Fruit fly (Drosophila melanogaster): ENCODE results near the gene CG11986.

Gene CG11986

DNA sequence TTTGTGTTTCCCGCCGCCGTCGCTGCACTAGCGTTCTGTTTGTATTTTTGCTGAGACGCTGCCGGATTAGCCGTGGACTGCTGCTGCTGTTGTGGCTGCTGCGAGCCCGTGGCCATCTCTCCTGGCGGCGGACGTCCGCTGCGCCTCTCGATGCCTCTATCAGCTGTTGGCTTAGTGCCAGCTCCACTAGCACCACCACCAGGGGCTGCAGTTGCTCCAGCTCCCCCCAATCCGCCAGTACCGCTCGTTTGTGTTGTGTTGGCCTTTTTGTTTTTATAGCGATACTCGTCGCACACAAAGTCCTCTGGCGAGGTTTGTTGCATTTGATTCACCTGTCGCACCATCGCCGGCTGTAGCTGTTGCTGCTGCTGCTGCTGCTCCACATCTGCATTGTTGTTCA, 4.6 kb upstream of the CG11986 start:
- TF ChIP-seq Myc (optimal IDR thresholded peaks at IDR 0.05) (no peak), psq (optimal IDR thresholded peaks at IDR 0.05) (no peak)

DNA sequence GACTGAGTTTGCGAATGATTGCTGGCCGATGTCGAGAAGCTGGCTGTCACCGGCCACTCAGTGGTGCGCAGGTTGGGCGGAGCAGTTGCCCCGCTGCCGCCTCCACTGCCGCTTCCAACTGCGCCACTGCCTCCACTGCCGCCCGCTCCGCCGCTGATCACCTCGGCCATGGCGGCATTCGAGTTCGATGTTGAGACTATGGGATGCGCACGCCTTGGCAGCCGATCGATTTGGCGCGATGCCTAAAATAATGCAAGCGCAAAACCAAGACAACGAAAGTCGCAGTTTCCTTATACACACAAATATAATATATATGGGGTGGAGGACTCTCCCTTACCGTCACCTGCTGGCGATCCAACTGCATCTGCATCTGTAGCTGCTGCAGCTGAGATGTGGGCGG, 3.5 kb upstream of the CG11986 start:
- TF ChIP-seq h (optimal IDR thresholded peaks at IDR 0.05), result no peak
- no peak for TF ChIP-seq Sin3A (optimal IDR thresholded peaks at IDR 0.05)
- TF ChIP-seq Myc (optimal IDR thresholded peaks at IDR 0.05), result no peak
- no peak for TF ChIP-seq insv (optimal IDR thresholded peaks at IDR 0.05)

DNA sequence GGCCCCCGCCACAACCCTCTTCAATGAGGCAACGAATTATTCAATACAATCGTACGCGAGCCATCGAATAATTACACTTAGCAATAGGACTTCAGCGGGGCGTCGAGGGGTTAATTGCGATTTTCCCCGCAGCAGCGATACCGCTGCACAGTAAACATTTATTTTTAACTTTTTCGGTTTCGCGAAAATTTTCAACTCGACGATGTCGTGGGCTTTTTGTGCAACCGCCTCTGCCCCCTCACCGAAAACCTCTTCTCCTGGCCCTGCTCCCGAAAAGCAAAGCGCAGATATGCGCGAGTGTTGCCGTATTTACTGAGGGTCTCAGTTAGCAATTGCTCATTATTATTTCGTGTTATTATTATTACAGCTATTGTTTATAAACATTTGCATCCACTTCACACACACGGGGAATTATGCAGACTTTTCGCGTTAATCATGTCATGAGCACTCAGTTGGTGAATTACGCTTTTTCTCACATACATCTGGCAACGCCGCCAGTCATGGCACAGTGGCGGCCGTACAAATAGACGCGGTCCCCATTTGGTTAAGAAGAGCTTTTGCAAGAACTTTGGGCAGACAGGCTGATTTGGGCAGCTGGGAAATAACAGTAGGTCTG, 1.4 kb upstream of the CG11986 start:
- TF ChIP-seq insv (optimal IDR thresholded peaks at IDR 0.05) (no peak), psq (optimal IDR thresholded peaks at IDR 0.05) (no peak), h (optimal IDR thresholded peaks at IDR 0.05) (no peak), Sin3A (optimal IDR thresholded peaks at IDR 0.05) (no peak), ttk (optimal IDR thresholded peaks at IDR 0.05) (no peak), Myc (optimal IDR thresholded peaks at IDR 0.05) (no peak)

DNA sequence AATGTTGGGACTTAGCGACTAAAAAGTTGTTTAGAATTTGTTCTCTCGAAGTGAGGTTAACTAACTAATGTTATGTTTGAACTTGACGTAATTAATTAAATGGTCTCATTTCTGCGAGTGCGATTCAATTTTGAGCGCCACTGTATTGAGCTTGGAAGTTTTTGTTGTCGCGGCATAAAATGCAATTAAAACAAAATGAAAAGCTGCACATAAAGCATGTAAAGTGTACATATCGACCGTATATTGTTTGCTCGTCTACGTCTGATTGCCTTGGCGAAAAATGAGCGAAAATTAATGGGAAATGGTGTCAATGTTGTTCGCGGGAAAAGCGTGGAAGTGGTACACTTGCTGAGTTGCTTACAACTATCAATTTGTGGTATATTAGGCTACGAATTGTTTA, 1.6 kb downstream of the CG11986 start:
- no peak for TF ChIP-seq h (optimal IDR thresholded peaks at IDR 0.05)
- TF ChIP-seq Sin3A (optimal IDR thresholded peaks at IDR 0.05), result no peak
- no peak for TF ChIP-seq insv (optimal IDR thresholded peaks at IDR 0.05)
- no peak for TF ChIP-seq ttk (optimal IDR thresholded peaks at IDR 0.05)
- TF ChIP-seq psq (optimal IDR thresholded peaks at IDR 0.05), result no peak
- TF ChIP-seq Myc (optimal IDR thresholded peaks at IDR 0.05), result no peak

DNA sequence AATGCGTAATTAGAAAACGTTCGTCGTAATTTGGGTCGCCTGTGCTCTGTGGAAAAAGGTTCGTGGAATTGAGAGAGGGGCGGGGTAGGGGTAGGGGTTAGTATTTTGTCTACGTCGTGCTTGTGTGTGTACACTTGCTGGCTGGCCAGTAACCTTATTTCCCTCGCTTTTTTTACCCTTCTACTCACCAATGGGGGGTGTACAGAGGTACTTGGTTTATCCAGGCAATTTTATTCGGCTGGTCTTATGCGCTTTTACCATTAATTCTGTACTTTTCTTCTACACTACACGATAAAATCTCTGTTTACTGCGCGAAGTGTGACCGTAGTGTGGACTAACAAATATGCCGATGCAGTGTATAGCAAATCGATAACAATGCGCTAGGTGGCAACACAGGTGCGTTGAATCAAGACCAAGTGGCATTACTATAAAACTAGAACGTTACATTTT, 4.5 kb downstream of the CG11986 start, which contains the start of gene tgo:
tgo (minus strand) TSS at position 334 of the 450 bp plus-strand sequence.
- TF ChIP-seq ttk (optimal IDR thresholded peaks at IDR 0.05), result no peak

DNA sequence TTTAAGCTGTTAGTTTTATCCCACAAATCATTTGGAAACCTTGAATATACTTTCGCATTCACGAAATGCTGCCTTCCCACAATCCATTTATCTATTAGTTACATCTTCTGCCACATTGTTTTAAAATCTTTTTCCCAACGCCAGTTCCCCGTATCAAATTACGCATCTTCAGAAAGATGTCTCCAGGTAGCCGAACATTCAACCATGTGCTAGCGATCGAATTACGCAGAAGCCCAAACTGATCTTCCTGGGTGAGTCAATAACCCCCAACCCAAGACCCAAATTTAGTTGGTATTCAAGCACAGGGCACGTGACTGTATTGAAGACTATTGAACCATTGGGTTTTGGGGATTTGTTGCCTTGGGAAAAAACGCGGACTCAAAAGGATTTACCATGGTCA, 8.7 kb downstream of the CG11986 start:
- no peak for TF ChIP-seq h (optimal IDR thresholded peaks at IDR 0.05)
- TF ChIP-seq ttk (optimal IDR thresholded peaks at IDR 0.05), result no peak
- TF ChIP-seq insv (optimal IDR thresholded peaks at IDR 0.05), result no peak
- no peak for TF ChIP-seq Sin3A (optimal IDR thresholded peaks at IDR 0.05)
- no peak for TF ChIP-seq psq (optimal IDR thresholded peaks at IDR 0.05)
- no peak for TF ChIP-seq Myc (optimal IDR thresholded peaks at IDR 0.05)

DNA sequence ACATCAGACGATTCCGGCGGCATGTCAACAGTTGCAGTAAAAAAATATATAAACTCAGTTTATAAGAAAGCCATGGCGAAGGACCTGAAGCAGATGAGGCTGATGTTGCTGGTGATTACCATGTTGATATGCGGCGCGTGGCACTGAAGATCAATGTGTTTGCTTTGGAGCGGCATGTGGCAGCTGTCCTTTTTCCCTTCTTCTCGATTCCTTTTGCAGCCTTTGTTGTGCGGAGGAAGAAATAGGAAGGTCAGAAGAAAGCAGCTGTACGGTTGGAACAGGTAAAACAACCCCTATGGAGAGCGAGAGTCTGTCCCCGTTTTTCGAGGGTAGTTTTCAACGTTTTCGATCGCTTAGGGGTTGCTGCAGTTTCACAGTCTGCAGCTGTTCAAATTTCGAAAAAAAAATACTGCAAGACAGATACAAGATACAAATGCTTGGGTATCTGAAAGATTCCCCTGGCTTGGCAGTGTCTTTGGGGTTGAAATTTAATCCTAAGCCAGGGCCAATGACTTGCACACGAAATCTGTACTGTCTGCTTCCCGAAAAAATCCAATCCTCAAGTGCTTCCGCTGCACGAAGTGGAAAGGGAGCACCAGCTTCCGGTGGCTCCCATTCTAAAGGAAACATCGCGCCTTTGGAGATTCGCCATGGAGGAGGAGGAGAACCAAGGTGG, 9.7 kb downstream of the CG11986 start:
- no peak for TF ChIP-seq Myc (optimal IDR thresholded peaks at IDR 0.05)
- no peak for TF ChIP-seq h (optimal IDR thresholded peaks at IDR 0.05)
- no peak for TF ChIP-seq insv (optimal IDR thresholded peaks at IDR 0.05)
- no peak for TF ChIP-seq ttk (optimal IDR thresholded peaks at IDR 0.05)
- no peak for TF ChIP-seq psq (optimal IDR thresholded peaks at IDR 0.05)
- TF ChIP-seq Sin3A (optimal IDR thresholded peaks at IDR 0.05), result no peak

DNA sequence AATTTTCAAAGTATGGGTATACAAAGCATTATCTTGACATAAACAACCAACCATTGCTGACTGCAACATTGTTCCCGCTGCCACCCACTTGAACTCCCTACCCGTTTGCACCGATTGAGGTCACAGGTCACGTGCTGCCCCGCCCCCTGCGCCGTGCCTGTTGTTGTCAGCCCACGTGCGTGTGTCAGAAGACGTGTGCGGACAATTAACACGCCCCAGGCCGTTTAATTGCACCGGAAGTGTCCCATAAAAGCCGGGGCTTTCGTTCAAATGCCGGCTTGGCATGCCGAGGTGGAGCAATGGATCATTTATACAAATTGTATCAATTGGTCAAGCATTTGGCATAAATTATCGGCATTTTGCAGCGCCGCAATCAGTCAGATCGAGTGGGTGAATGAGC, 11.8 kb downstream of the CG11986 start:
- TF ChIP-seq Myc (optimal IDR thresholded peaks at IDR 0.05) (no peak), Sin3A (optimal IDR thresholded peaks at IDR 0.05) (no peak), ttk (optimal IDR thresholded peaks at IDR 0.05) (no peak), insv (optimal IDR thresholded peaks at IDR 0.05) (no peak), h (optimal IDR thresholded peaks at IDR 0.05) (no peak), psq (optimal IDR thresholded peaks at IDR 0.05) (no peak)

DNA sequence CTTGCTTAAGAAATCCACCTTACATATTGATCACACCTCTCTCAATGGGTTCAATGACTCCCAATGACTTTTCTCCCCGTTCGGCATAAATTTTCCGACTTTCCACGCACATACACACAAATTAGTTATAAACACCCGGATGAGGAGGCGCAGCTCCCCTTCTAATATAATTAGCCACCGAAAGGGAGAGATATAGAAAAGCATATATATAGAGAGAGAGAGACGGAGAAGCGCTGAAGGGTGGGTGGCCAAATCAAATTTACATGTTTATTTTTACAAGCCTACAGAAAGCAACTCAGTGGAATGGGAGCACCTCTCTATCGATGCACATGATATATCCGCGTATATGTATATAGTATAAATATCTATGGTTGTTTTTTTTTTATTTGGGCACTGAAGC, 13.4 kb downstream of the CG11986 start:
- TF ChIP-seq Myc (optimal IDR thresholded peaks at IDR 0.05) (no peak), ttk (optimal IDR thresholded peaks at IDR 0.05) (no peak), h (optimal IDR thresholded peaks at IDR 0.05) (no peak), Sin3A (optimal IDR thresholded peaks at IDR 0.05) (no peak), insv (optimal IDR thresholded peaks at IDR 0.05) (no peak), psq (optimal IDR thresholded peaks at IDR 0.05) (no peak)

DNA sequence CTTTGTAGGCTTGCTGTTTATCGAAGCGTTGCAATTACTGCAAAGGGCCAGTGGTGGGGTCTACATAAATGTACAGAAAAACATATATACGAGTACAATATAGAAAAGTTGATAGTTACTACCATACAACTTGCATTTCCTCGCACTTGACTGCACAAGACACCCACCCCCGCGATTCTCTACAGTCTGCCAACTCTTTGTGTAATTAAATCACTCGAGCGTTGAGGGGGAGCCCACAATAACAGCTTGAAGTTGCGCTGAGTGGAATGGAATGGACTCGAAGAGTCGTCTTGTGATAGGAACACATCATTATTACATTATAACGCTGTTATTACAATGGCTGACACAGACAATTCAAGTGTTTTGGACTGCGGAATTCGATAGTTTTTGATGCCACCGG, 14.2 kb downstream of the CG11986 start:
- no peak for TF ChIP-seq ttk (optimal IDR thresholded peaks at IDR 0.05)
- no peak for TF ChIP-seq Sin3A (optimal IDR thresholded peaks at IDR 0.05)

DNA sequence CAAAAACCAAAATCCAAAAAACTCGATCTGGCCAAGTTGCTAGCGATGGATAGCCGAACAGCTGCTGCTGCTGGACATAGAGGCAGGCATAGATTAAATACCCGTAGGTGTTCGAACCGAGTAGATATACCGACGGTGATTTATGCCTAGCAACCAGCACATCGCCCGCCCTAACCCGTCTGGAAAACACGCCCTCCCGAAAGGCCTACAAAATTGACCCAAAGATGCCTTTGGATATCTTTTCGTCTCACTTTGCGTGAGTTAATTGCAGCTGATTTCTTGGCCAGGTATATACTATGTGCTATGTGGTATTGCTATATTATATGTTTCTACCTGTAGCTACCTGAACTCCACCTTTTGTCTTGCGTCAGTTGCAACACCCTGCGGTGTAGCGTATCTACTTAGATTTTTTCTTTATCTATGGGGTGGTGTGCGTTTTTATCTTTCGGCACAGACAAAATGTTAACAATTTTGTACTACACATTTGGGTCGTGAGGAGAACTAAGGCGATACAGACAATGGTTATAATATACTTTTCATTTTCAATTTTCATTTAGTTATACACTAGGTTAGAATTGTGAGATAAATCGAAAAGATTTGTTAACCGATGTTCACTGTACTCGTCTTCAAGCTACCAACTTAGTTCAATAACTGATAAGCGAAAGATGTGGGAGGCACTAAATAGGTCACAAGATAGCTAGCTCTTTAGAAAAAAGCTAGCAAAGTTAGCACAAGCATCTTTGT, 14.9 kb downstream of the CG11986 start:
- TF ChIP-seq ttk (optimal IDR thresholded peaks at IDR 0.05), result no peak
- no peak for TF ChIP-seq Sin3A (optimal IDR thresholded peaks at IDR 0.05)
- TF ChIP-seq h (optimal IDR thresholded peaks at IDR 0.05), result no peak
- no peak for TF ChIP-seq Myc (optimal IDR thresholded peaks at IDR 0.05)
- no peak for TF ChIP-seq psq (optimal IDR thresholded peaks at IDR 0.05)
- no peak for TF ChIP-seq insv (optimal IDR thresholded peaks at IDR 0.05)

DNA sequence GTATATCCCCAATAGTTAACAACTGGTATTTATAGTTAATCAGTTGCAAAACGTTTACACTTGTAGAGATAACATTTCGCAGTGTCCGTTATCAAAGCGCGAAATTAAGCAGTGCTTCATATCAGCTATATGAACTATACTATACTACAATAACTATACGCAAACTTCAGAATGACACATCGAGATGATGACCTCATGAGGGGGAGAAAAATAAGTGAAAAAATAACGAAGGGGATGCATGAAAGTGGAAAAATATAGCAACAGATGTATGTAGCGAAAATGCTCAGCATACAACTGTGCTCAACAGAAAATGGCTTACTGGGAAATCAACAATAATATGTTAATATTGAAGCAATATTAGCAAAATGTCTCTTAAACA, 15.5 kb downstream of the CG11986 start:
- no peak for TF ChIP-seq ttk (optimal IDR thresholded peaks at IDR 0.05)
- no peak for TF ChIP-seq insv (optimal IDR thresholded peaks at IDR 0.05)
- no peak for TF ChIP-seq psq (optimal IDR thresholded peaks at IDR 0.05)
- no peak for TF ChIP-seq Sin3A (optimal IDR thresholded peaks at IDR 0.05)
- TF ChIP-seq h (optimal IDR thresholded peaks at IDR 0.05), result no peak
- TF ChIP-seq Myc (optimal IDR thresholded peaks at IDR 0.05), result no peak
